Worm (Caenorhabditis elegans) whole organism, L1 larva: ENCODE data around the gene dtmk-1.

Source experiments
- aha-1 ChIP-seq: fragments of 150-350 bp; optimal IDR thresholded peaks from 2 replicates; lab custom pipeline; 2014; ENCODE audit warnings: missing biosample characterization, missing genetic modification characterization
- nhr-84 ChIP-seq: sonication (generic microtip); optimal IDR thresholded peaks from 2 replicates; lab custom pipeline; 2017; ENCODE audit warnings: missing biosample characterization, missing genetic modification characterization
- pax-3 ChIP-seq: fragments of 200-800 bp; sonication (Bioruptor generic); optimal IDR thresholded peaks from 2 replicates; lab custom pipeline; 2018; ENCODE audit warnings: mild to moderate bottlenecking, missing genetic modification characterization, moderate library complexity, missing compliant biosample characterization
- pqm-1 ChIP-seq: sonication (generic microtip); optimal IDR thresholded peaks from 3 replicates; lab custom pipeline; 2017; ENCODE audit warnings: missing biosample characterization, missing genetic modification characterization
- sox-4 ChIP-seq: sonication (generic microtip); optimal IDR thresholded peaks from 2 replicates; lab custom pipeline; 2016; ENCODE audit warnings: missing genetic modification characterization, missing compliant biosample characterization
- unc-62 ChIP-seq: fragments of 150-350 bp; optimal IDR thresholded peaks from 2 replicates; lab custom pipeline; 2014; ENCODE audit warnings: missing biosample characterization, missing genetic modification reagents, missing genetic modification characterization

- no peak for TF ChIP-seq aha-1
- TF ChIP-seq unc-62, result no peak
- no peak for TF ChIP-seq sox-4 (tag; lab: Kevin White, UChicago)
- TF ChIP-seq pax-3, result no peak
- TF ChIP-seq pqm-1 (tag; lab: Kevin White, UChicago), result no peak
- TF ChIP-seq nhr-84, result no peak
Observed at ce11 chrII:9982437-9982836, 15.5 kb upstream of the dtmk-1 start.
